Fruit fly (Drosophila melanogaster): ENCODE measurements around the gene Pa1.
A peak's percentile ranks its signal among the peaks of the same experiment; 100 is the strongest.

The Pa1 gene

dm6 chrX:11339868-11340548 is 19.0 kb upstream of the Pa1 start, which contains the start of the genes CG34348 and Kap3:
Gene CG34348 (plus strand): TSS chrX:11339873.
Gene Kap3 (minus strand): TSS chrX:11340084.
- TF ChIP-seq Dif (GFP tag; optimal IDR thresholded peaks at IDR 0.05; ENCODE audit: partially characterized antibody) (peak; percentile 9), woc (GFP tag; optimal IDR thresholded peaks at IDR 0.05) (peak; percentile 29), Vsx2 (GFP tag; optimal IDR thresholded peaks at IDR 0.05; ENCODE audit: partially characterized antibody) (no peak), h (GFP tag; optimal IDR thresholded peaks at IDR 0.05) (peak; percentile 15), psq (GFP tag; optimal IDR thresholded peaks at IDR 0.05) (peak; percentile 75), rgr (GFP tag; optimal IDR thresholded peaks at IDR 0.05) (no peak), ey (GFP tag; optimal IDR thresholded peaks at IDR 0.05) (no peak), Myc (optimal IDR thresholded peaks at IDR 0.05) (no peak), CG32264 (GFP tag; optimal IDR thresholded peaks at IDR 0.05) (no peak), dsf (GFP tag; optimal IDR thresholded peaks at IDR 0.05; ENCODE audit: borderline replicate concordance) (no peak), Hr78 (GFP tag; optimal IDR thresholded peaks at IDR 0.05) (no peak), OdsH (GFP tag; optimal IDR thresholded peaks at IDR 0.05) (no peak)

dm6 chrX:11340719-11341322 is 18.2 kb upstream of the Pa1 start:
- TF ChIP-seq rgr (GFP tag; optimal IDR thresholded peaks at IDR 0.05), result no peak
- peak; percentile 13 for TF ChIP-seq woc (GFP tag; optimal IDR thresholded peaks at IDR 0.05)
- peak in 1 of 2 experiments; percentile 27 for TF ChIP-seq foxo (GFP tag; optimal IDR thresholded peaks at IDR 0.05)
- peak; percentile 1 for TF ChIP-seq fru (GFP tag; optimal IDR thresholded peaks at IDR 0.05)

- TF ChIP-seq foxo (GFP tag; optimal IDR thresholded peaks at IDR 0.05) (peak in 1 of 2 experiments; percentile 26), h (GFP tag; optimal IDR thresholded peaks at IDR 0.05) (no peak), HLH106 (tag; optimal IDR thresholded peaks at IDR 0.05) (peak; percentile 3)
Observed at dm6 chrX:11342168-11342567, 16.9 kb upstream of the Pa1 start.

dm6 chrX:11342771-11343170 is 16.3 kb upstream of the Pa1 start:
- no peak for TF ChIP-seq HLH106 (tag; optimal IDR thresholded peaks at IDR 0.05)
- no peak for TF ChIP-seq woc (GFP tag; optimal IDR thresholded peaks at IDR 0.05)
- TF ChIP-seq Hnf4 (GFP tag; optimal IDR thresholded peaks at IDR 0.05), result no peak
- no peak for TF ChIP-seq lola (GFP tag; optimal IDR thresholded peaks at IDR 0.05)
- no peak for TF ChIP-seq Hr78 (GFP tag; optimal IDR thresholded peaks at IDR 0.05)
- no peak for TF ChIP-seq h (GFP tag; optimal IDR thresholded peaks at IDR 0.05)
- TF ChIP-seq rgr (GFP tag; optimal IDR thresholded peaks at IDR 0.05), result no peak
- no peak for TF ChIP-seq brk (GFP tag; optimal IDR thresholded peaks at IDR 0.05)
- TF ChIP-seq dl (GFP tag; optimal IDR thresholded peaks at IDR 0.05; ENCODE audit: insufficient read depth in 1 of 2, partially characterized antibody in 2 of 2), result no peak
- TF ChIP-seq Dfd (GFP tag; optimal IDR thresholded peaks at IDR 0.05), result no peak
- no peak for TF ChIP-seq dmrt93B (GFP tag; optimal IDR thresholded peaks at IDR 0.05)
- no peak for TF ChIP-seq CG32264 (GFP tag; optimal IDR thresholded peaks at IDR 0.05)
- no peak for TF ChIP-seq usp (GFP tag; optimal IDR thresholded peaks at IDR 0.05)

- TF ChIP-seq Abd-B (GFP tag; optimal IDR thresholded peaks at IDR 0.05), result no peak
- TF ChIP-seq lola (GFP tag; optimal IDR thresholded peaks at IDR 0.05), result no peak
- peak; percentile 2 for TF ChIP-seq psq (GFP tag; optimal IDR thresholded peaks at IDR 0.05)
Observed at dm6 chrX:11347809-11348208, 11.2 kb upstream of the Pa1 start, which contains the start of the genes GCS1 and CG11756. Gene GCS1 (minus strand): TSS chrX:11348001. Gene CG11756 (plus strand): TSS chrX:11348120.

- peak in 1 of 2 experiments; percentile 9 for TF ChIP-seq foxo (GFP tag; optimal IDR thresholded peaks at IDR 0.05)
- no peak for TF ChIP-seq Vsx2 (GFP tag; optimal IDR thresholded peaks at IDR 0.05; ENCODE audit: partially characterized antibody)
- TF ChIP-seq br (GFP tag; optimal IDR thresholded peaks at IDR 0.05), result no peak
- TF ChIP-seq Dif (GFP tag; optimal IDR thresholded peaks at IDR 0.05; ENCODE audit: partially characterized antibody), result no peak
- TF ChIP-seq HLH106 (tag; optimal IDR thresholded peaks at IDR 0.05), result peak; percentile 37
- peak; percentile 63 for TF ChIP-seq woc (GFP tag; optimal IDR thresholded peaks at IDR 0.05)
- TF ChIP-seq Myc (optimal IDR thresholded peaks at IDR 0.05), result no peak
- TF ChIP-seq Mio (GFP tag; optimal IDR thresholded peaks at IDR 0.05), result no peak
- peak; percentile 31 for TF ChIP-seq Sp1 (GFP tag; optimal IDR thresholded peaks at IDR 0.05)
- peak; percentile 8 for TF ChIP-seq rgr (GFP tag; optimal IDR thresholded peaks at IDR 0.05)
Observed at dm6 chrX:11348829-11349228, 10.2 kb upstream of the Pa1 start, which contains the start of gene CG1738. Gene CG1738 (plus strand): TSS chrX:11349049.

Data from whole organism, wandering third instar larva.